Worm (Caenorhabditis elegans): ENCODE data around the gene K01A2.4.
A peak's percentile ranks its signal among the peaks of the same experiment; 100 is the strongest.

DNA sequence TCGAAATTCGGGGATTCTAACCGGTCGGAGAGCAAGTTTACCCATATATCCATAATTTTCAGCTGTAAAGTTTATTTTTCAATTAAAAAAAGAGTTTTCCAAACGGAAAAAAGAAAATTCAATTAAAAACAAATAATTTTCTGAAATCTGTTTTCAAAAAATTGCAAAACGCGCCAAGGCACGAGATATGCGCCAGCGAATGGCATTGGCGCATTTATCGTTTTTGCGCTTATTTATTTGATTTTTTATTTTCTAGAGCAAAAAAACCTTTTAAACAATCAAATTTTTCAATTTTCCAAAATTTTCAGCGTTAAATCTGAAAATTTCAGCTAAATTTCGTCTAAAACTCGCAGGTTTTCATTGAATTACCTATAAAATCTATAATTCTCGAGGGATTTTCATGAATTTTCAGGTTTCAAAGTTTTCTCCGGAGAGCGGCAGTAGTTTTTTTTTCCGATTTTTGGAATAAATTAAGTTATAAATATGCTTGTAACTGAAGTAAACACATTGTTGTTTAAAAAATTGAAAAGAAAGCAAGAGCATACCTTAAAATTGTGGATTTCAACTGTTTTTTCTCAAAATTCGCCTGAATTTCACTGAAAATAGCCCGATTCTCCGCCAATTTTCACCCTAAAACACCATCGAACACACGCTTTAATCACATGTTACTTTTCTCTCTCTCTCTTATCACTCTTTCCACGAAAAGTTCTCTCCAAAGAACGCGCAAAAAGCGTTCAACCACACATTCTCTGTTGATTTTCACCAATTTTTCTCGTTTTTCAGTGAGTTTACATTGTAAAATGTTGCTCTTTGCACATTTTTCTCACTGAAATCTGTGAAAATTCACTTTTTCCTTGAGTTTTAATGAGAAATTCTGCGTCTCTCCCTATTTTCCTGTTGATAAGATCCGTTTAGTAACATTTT, 21.4 kb upstream of the K01A2.4 start, which contains the start of gene B0432.10:
- no peak for TF ChIP-seq skn-1 (tag; optimal IDR thresholded peaks at IDR 0.05)
- TF ChIP-seq mbf-1 (tag; optimal IDR thresholded peaks at IDR 0.05), result no peak
- no peak for TF ChIP-seq ceh-82 (tag; optimal IDR thresholded peaks at IDR 0.05)
- peak; percentile 82 for TF ChIP-seq nhr-25 (tag; optimal IDR thresholded peaks at IDR 0.05)
- TF ChIP-seq ztf-11 (tag; optimal IDR thresholded peaks at IDR 0.05), result no peak
- no peak for TF ChIP-seq ZK546.5 (tag; optimal IDR thresholded peaks at IDR 0.05)
- TF ChIP-seq lin-39 (tag; optimal IDR thresholded peaks at IDR 0.05), result no peak
- TF ChIP-seq lin-11 (tag; optimal IDR thresholded peaks at IDR 0.05), result peak; percentile 63
- peak in 1 of 2 experiments; percentile 4 for TF ChIP-seq mdl-1 (tag; optimal IDR thresholded peaks at IDR 0.05)
- TF ChIP-seq snpc-4 (tag; optimal IDR thresholded peaks at IDR 0.05), result peak; percentile 60
- TF ChIP-seq nhr-10 (tag; optimal IDR thresholded peaks at IDR 0.05), result no peak
- TF ChIP-seq ztf-1 (GFP tag; conservative IDR thresholded peaks at IDR 0.05), result no peak
- peak; percentile 47 for TF ChIP-seq fos-1 (tag; optimal IDR thresholded peaks at IDR 0.05)

All from whole organism, L2 larva.